Fruit fly (Drosophila melanogaster) whole organism, embryonic: Measurements from ENCODE around the gene Gcna.

ENCODE experiments used
- B-H1 ChIP-seq: fragments of 200-800 bp; sonication (Bioruptor generic); IDR thresholded peaks from 3 replicates; pipeline ENCODE4 v1.3.6; 2022; ENCODE audit warnings: missing biosample characterization, missing genetic modification characterization
- Bgb ChIP-seq: fragments of 200-800 bp; sonication (Bioruptor generic); IDR thresholded peaks from 2 replicates; pipeline ENCODE4 v1.3.6; 2022; ENCODE audit warnings: missing biosample characterization, missing genetic modification characterization; ENCODE audit not compliant: partially characterized antibody
- CG10147 ChIP-seq: fragments of 200-800 bp; sonication (Bioruptor generic); optimal IDR thresholded peaks from 2 replicates; lab custom pipeline; 2019; ENCODE audit warnings: missing biosample characterization, mild to moderate bottlenecking, missing genetic modification characterization, moderate library complexity
- CG1024 ChIP-seq: fragments of 200-800 bp; sonication (Bioruptor generic); IDR thresholded peaks from 2 replicates; pipeline ENCODE4 v1.3.6; 2022; ENCODE audit warnings: missing biosample characterization, missing genetic modification characterization
- CG13123 ChIP-seq: fragments of 200-800 bp; sonication (Bioruptor generic); optimal IDR thresholded peaks from 2 replicates; lab custom pipeline; 2016; ENCODE audit warnings: missing biosample characterization, missing genetic modification characterization
- CG13296 ChIP-seq: fragments of 200-800 bp; sonication (Bioruptor generic); optimal IDR thresholded peaks from 3 replicates; lab custom pipeline; 2018; ENCODE audit warnings: missing biosample characterization, mild to moderate bottlenecking, missing genetic modification characterization
- CG1529 ChIP-seq: fragments of 200-800 bp; sonication (Bioruptor generic); optimal IDR thresholded peaks from 3 replicates; lab custom pipeline; 2018; ENCODE audit warnings: missing biosample characterization, missing genetic modification characterization
- CG16813 ChIP-seq: fragments of 200-800 bp; sonication (Bioruptor generic); IDR thresholded peaks from 3 replicates; pipeline ENCODE4 v1.3.6; 2022; ENCODE audit warnings: missing biosample characterization, missing genetic modification characterization; ENCODE audit not compliant: partially characterized antibody
- CG1792 ChIP-seq: fragments of 200-800 bp; sonication (Bioruptor generic); optimal IDR thresholded peaks from 2 replicates; lab custom pipeline; 2016; ENCODE audit warnings: missing biosample characterization, missing genetic modification characterization
- CG31365 ChIP-seq: fragments of 200-800 bp; sonication (Bioruptor generic); optimal IDR thresholded peaks from 2 replicates; lab custom pipeline; 2018; ENCODE audit warnings: missing biosample characterization, mild to moderate bottlenecking, missing genetic modification characterization
- CG33213 ChIP-seq: fragments of 200-800 bp; sonication (Bioruptor generic); optimal IDR thresholded peaks from 3 replicates; lab custom pipeline; 2016; ENCODE audit warnings: missing biosample characterization, missing genetic modification characterization
- CG3838 ChIP-seq: fragments of 200-800 bp; sonication (Bioruptor generic); optimal IDR thresholded peaks from 3 replicates; lab custom pipeline; 2016; ENCODE audit warnings: missing biosample characterization, missing genetic modification characterization
- CG4282 ChIP-seq: fragments of 200-800 bp; sonication (Bioruptor generic); optimal IDR thresholded peaks from 2 replicates; lab custom pipeline; 2016; ENCODE audit warnings: missing biosample characterization, missing genetic modification characterization
- CG4404 ChIP-seq: fragments of 200-800 bp; sonication (Bioruptor generic); IDR thresholded peaks from 2 replicates; pipeline ENCODE4 v1.3.6; 2022; ENCODE audit warnings: missing biosample characterization, missing genetic modification characterization
- CG4730 ChIP-seq: fragments of 200-800 bp; sonication (Bioruptor generic); IDR thresholded peaks from 2 replicates; pipeline ENCODE4 v1.3.6; 2022; ENCODE audit warnings: missing biosample characterization, missing genetic modification characterization
- CG5953 ChIP-seq: fragments of 200-800 bp; sonication (Bioruptor generic); IDR thresholded peaks from 2 replicates; pipeline ENCODE4 v1.3.6; 2022; ENCODE audit warnings: missing biosample characterization, missing genetic modification characterization
- CG6813 ChIP-seq: fragments of 200-800 bp; sonication (Bioruptor generic); optimal IDR thresholded peaks from 2 replicates; lab custom pipeline; 2017; ENCODE audit warnings: missing biosample characterization, missing genetic modification characterization, mild to moderate bottlenecking, moderate library complexity, missing genetic modification reagents
- CG7987 ChIP-seq: fragments of 200-800 bp; sonication (Bioruptor generic); optimal IDR thresholded peaks from 2 replicates; lab custom pipeline; 2018; ENCODE audit warnings: missing biosample characterization, mild to moderate bottlenecking, missing genetic modification characterization, moderate library complexity
- CoRest ChIP-seq: fragments of 200-800 bp; sonication (Bioruptor generic); optimal IDR thresholded peaks from 3 replicates; lab custom pipeline; 2018; ENCODE audit warnings: missing biosample characterization, mild to moderate bottlenecking, missing genetic modification characterization, moderate library complexity
- Doc2 ChIP-seq: fragments of 200-800 bp; sonication (Bioruptor generic); IDR thresholded peaks from 2 replicates; pipeline ENCODE4 v1.3.6; 2022; ENCODE audit warnings: missing biosample characterization, missing genetic modification characterization
- Dp ChIP-seq: fragments of 200-800 bp; sonication (Bioruptor generic); optimal IDR thresholded peaks from 2 replicates; lab custom pipeline; 2018; ENCODE audit warnings: missing biosample characterization, mild to moderate bottlenecking, missing genetic modification characterization, moderate library complexity
- Fer1 ChIP-seq: fragments of 200-800 bp; sonication (Bioruptor generic); optimal IDR thresholded peaks from 2 replicates; lab custom pipeline; 2017; ENCODE audit warnings: missing biosample characterization, mild to moderate bottlenecking, missing genetic modification characterization
- Fer3 ChIP-seq: fragments of 200-800 bp; sonication (Bioruptor generic); optimal IDR thresholded peaks from 2 replicates; lab custom pipeline; 2018; ENCODE audit warnings: missing biosample characterization, mild to moderate bottlenecking, missing genetic modification characterization, moderate library complexity
- Gug ChIP-seq: fragments of 200-800 bp; sonication (Bioruptor generic); IDR thresholded peaks from 4 replicates; pipeline ENCODE4 v1.3.6; 2022; ENCODE audit warnings: missing biosample characterization, missing genetic modification characterization
- HLHmδ ChIP-seq: fragments of 200-800 bp; sonication (Bioruptor generic); optimal IDR thresholded peaks from 2 replicates; lab custom pipeline; 2018; ENCODE audit warnings: missing biosample characterization, mild to moderate bottlenecking, missing genetic modification characterization, moderate library complexity
- Hey ChIP-seq: fragments of 200-800 bp; sonication (Bioruptor generic); optimal IDR thresholded peaks from 3 replicates; lab custom pipeline; 2018; ENCODE audit warnings: missing biosample characterization, mild to moderate bottlenecking, missing genetic modification characterization
- Jarid2 ChIP-seq: fragments of 200-800 bp; sonication (Bioruptor generic); optimal IDR thresholded peaks from 3 replicates; lab custom pipeline; 2017; ENCODE audit warnings: mild to moderate bottlenecking, missing biosample characterization, missing genetic modification reagents, missing genetic modification characterization
- Max ChIP-seq: fragments of 200-800 bp; sonication (Bioruptor generic); optimal IDR thresholded peaks from 2 replicates; lab custom pipeline; 2016; ENCODE audit warnings: missing biosample characterization, mild to moderate bottlenecking, missing genetic modification characterization
- Ravus ChIP-seq: fragments of 200-800 bp; sonication (Bioruptor generic); IDR thresholded peaks from 2 replicates; pipeline ENCODE4 v1.3.6; 2022; ENCODE audit warnings: missing biosample characterization, missing genetic modification characterization
- Sox102F ChIP-seq: fragments of 200-800 bp; sonication (Bioruptor generic); optimal IDR thresholded peaks from 2 replicates; lab custom pipeline; 2018; ENCODE audit warnings: missing biosample characterization, mild to moderate bottlenecking, missing genetic modification characterization, moderate library complexity
- Spps ChIP-seq: fragments of 200-800 bp; sonication (Bioruptor generic); optimal IDR thresholded peaks from 2 replicates; lab custom pipeline; 2018; ENCODE audit warnings: missing biosample characterization, mild to moderate bottlenecking, missing genetic modification characterization
- amos ChIP-seq: fragments of 200-800 bp; sonication (Bioruptor generic); IDR thresholded peaks from 2 replicates; pipeline ENCODE4 v1.3.6; 2022; ENCODE audit warnings: missing biosample characterization, missing genetic modification characterization; ENCODE audit not compliant: partially characterized antibody
- aop ChIP-seq: fragments of 200-800 bp; sonication (Bioruptor generic); IDR thresholded peaks from 2 replicates; pipeline ENCODE4 v1.3.6; 2022; ENCODE audit warnings: missing biosample characterization, missing genetic modification characterization
- ara ChIP-seq: fragments of 200-800 bp; sonication (Bioruptor generic); IDR thresholded peaks from 2 replicates; pipeline ENCODE4 v1.3.6; 2022; ENCODE audit warnings: missing biosample characterization, missing genetic modification characterization
- bab2 ChIP-seq: fragments of 200-800 bp; sonication (Bioruptor generic); optimal IDR thresholded peaks from 2 replicates; lab custom pipeline; 2016; ENCODE audit warnings: missing biosample characterization, missing genetic modification characterization
- br ChIP-seq: fragments of >200 bp; optimal IDR thresholded peaks from 2 replicates; lab custom pipeline; 2017
- bsh ChIP-seq, 2 experiments: fragments of 200-800 bp; sonication (Bioruptor generic); optimal IDR thresholded peaks; 2 replicates each; lab custom pipeline; 2017 to 2018; ENCODE audit warnings: mild to moderate bottlenecking in 2 of 2, missing biosample characterization in 2 of 2, missing genetic modification characterization in 2 of 2, moderate library complexity in 1 of 2
- btn ChIP-seq: fragments of 200-800 bp; sonication (Bioruptor generic); optimal IDR thresholded peaks from 2 replicates; lab custom pipeline; 2016; ENCODE audit warnings: missing biosample characterization, missing genetic modification characterization
- gro ChIP-seq: fragments of 200-800 bp; sonication (Bioruptor generic); optimal IDR thresholded peaks from 2 replicates; lab custom pipeline; 2016; ENCODE audit warnings: missing biosample characterization, missing genetic modification characterization
- h ChIP-seq: fragments of >200 bp; optimal IDR thresholded peaks from 2 replicates; lab custom pipeline; 2017
- ind ChIP-seq: fragments of 200-800 bp; sonication (Bioruptor generic); optimal IDR thresholded peaks from 3 replicates; lab custom pipeline; 2016; ENCODE audit warnings: missing biosample characterization, missing genetic modification characterization
- kni ChIP-seq: fragments of 200-800 bp; sonication (Bioruptor generic); optimal IDR thresholded peaks from 3 replicates; lab custom pipeline; 2017; ENCODE audit warnings: mild to moderate bottlenecking, missing biosample characterization, missing genetic modification reagents, missing genetic modification characterization
- otp ChIP-seq: fragments of 200-800 bp; sonication (Bioruptor generic); IDR thresholded peaks from 3 replicates; pipeline ENCODE4, ENCODE4 v1.3.6; 2022; ENCODE audit warnings: missing biosample characterization, missing genetic modification characterization
- phol ChIP-seq: fragments of 200-800 bp; sonication (Bioruptor generic); optimal IDR thresholded peaks from 3 replicates; lab custom pipeline; 2018; ENCODE audit warnings: missing biosample characterization, mild to moderate bottlenecking, missing genetic modification characterization, moderate library complexity
- psq ChIP-seq: fragments of 200-800 bp; sonication (Bioruptor generic); optimal IDR thresholded peaks from 2 replicates; lab custom pipeline; 2017; ENCODE audit warnings: missing biosample characterization, missing genetic modification characterization
- pum ChIP-seq: fragments of 200-800 bp; sonication (Bioruptor generic); optimal IDR thresholded peaks from 2 replicates; lab custom pipeline; 2016; ENCODE audit warnings: missing biosample characterization, missing genetic modification characterization
- pzg ChIP-seq: fragments of 200-800 bp; sonication (Bioruptor generic); optimal IDR thresholded peaks from 3 replicates; lab custom pipeline; 2018; ENCODE audit warnings: missing biosample characterization, mild to moderate bottlenecking, missing genetic modification characterization, moderate library complexity
- slbo ChIP-seq: fragments of 200-800 bp; sonication (Bioruptor generic); IDR thresholded peaks from 2 replicates; pipeline ENCODE4 v1.3.6; 2022; ENCODE audit warnings: missing biosample characterization, missing genetic modification characterization
- slou ChIP-seq: fragments of 200-800 bp; sonication (Bioruptor generic); optimal IDR thresholded peaks from 3 replicates; lab custom pipeline; 2016; ENCODE audit warnings: missing biosample characterization, missing genetic modification characterization
- stc ChIP-seq: fragments of 200-800 bp; sonication (Bioruptor generic); IDR thresholded peaks from 2 replicates; pipeline ENCODE4 v1.3.6; 2022; ENCODE audit warnings: missing biosample characterization, missing genetic modification characterization
- usp ChIP-seq: fragments of >200 bp; optimal IDR thresholded peaks from 2 replicates; lab custom pipeline; 2017; ENCODE audit warnings: missing biosample characterization, missing genetic modification characterization
- wek ChIP-seq: fragments of 200-800 bp; sonication (Bioruptor generic); optimal IDR thresholded peaks from 3 replicates; lab custom pipeline; 2018; ENCODE audit warnings: missing biosample characterization, mild to moderate bottlenecking, missing genetic modification characterization, moderate library complexity
- zfh2 ChIP-seq: fragments of 200-800 bp; sonication (Bioruptor generic); optimal IDR thresholded peaks from 2 replicates; lab custom pipeline; 2016; ENCODE audit warnings: missing biosample characterization, missing genetic modification characterization

Gcna gene

dm6 chrX:1889926-1890325 is 24.3 kb upstream of the Gcna start, which contains the start of the genes trr and mRpL16 (continued):
- TF ChIP-seq Jarid2 (GFP tag; lab: Kevin White, UChicago): no peak
- TF ChIP-seq CG3838 (GFP tag; lab: Kevin White, UChicago): no peak
- TF ChIP-seq CG33213: peak; percentile 12
- TF ChIP-seq Sox102F (GFP tag; lab: Kevin White, UChicago): no peak
- no peak for TF ChIP-seq CG13123 (GFP tag; lab: Kevin White, UChicago)
- TF ChIP-seq aop (GFP tag; lab: Robert Waterston, UW): no peak
- TF ChIP-seq ara: no peak
- peak; percentile 80 for TF ChIP-seq CG16813 (GFP tag; lab: Robert Waterston, UW)
- no peak for TF ChIP-seq CG13296 (GFP tag; lab: Kevin White, UChicago)
- TF ChIP-seq Spps (tag; lab: Kevin White, UChicago): peak; percentile 19
- peak; percentile 41 for TF ChIP-seq CG1792 (GFP tag; lab: Kevin White, UChicago)
- peak; percentile 38 for TF ChIP-seq bab2 (GFP tag; lab: Kevin White, UChicago)
- TF ChIP-seq psq: no peak
- TF ChIP-seq CG10147 (GFP tag; lab: Kevin White, UChicago): no peak
- TF ChIP-seq CG6813 (GFP tag; lab: Kevin White, UChicago): no peak
- TF ChIP-seq stc (GFP tag; lab: Robert Waterston, UW): no peak
- peak; percentile 65 for TF ChIP-seq zfh2
- TF ChIP-seq B-H1: no peak
- TF ChIP-seq slou (GFP tag; lab: Kevin White, UChicago): no peak
- TF ChIP-seq Gug (GFP tag; lab: Robert Waterston, UW): peak; percentile 30; the same call in 1 of the 4 replicates
- no peak for TF ChIP-seq btn
- TF ChIP-seq otp (GFP tag; lab: Robert Waterston, UW): no peak
- TF ChIP-seq br: no peak
- peak; percentile 83 for TF ChIP-seq phol
- peak; percentile 40 for TF ChIP-seq Dp
- peak in 1 of 2 experiments; percentile 33 for TF ChIP-seq bsh (GFP tag; optimal IDR thresholded peaks at IDR 0.05; lab: Kevin White, UChicago)
- TF ChIP-seq Doc2 (GFP tag; lab: Robert Waterston, UW): no peak
- peak; percentile 31; the same call in 1 of the 2 replicates for TF ChIP-seq CG4404 (GFP tag; lab: Robert Waterston, UW)
- TF ChIP-seq slbo (GFP tag; lab: Robert Waterston, UW): peak; percentile 64
- TF ChIP-seq CG4282 (GFP tag; lab: Kevin White, UChicago): no peak
- TF ChIP-seq wek (GFP tag; lab: Kevin White, UChicago): no peak
- TF ChIP-seq CG5953: no peak
- peak; percentile 33 for TF ChIP-seq pum (GFP tag; lab: Kevin White, UChicago)
- no peak for TF ChIP-seq CG7987 (GFP tag; lab: Kevin White, UChicago)
- TF ChIP-seq CG4730: no peak
- peak; percentile 88 for TF ChIP-seq pzg (GFP tag; lab: Kevin White, UChicago)
- TF ChIP-seq CG1529 (GFP tag; lab: Kevin White, UChicago): no peak
- TF ChIP-seq gro (GFP tag; lab: Kevin White, UChicago): no peak
- no peak for TF ChIP-seq ind (GFP tag; lab: Kevin White, UChicago)
- no peak for TF ChIP-seq h (lab: Kevin White, UChicago)
- no peak for TF ChIP-seq HLHmδ (GFP tag; lab: Kevin White, UChicago)
- TF ChIP-seq Max (GFP tag; lab: Kevin White, UChicago): no peak
- peak; percentile 70 for TF ChIP-seq amos (GFP tag; lab: Robert Waterston, UW)
- no peak for TF ChIP-seq kni (GFP tag; lab: Kevin White, UChicago)
- no peak for TF ChIP-seq Fer3 (tag; lab: Kevin White, UChicago)
- TF ChIP-seq Hey (tag; lab: Kevin White, UChicago): no peak
- peak; percentile 53 for TF ChIP-seq Fer1
- TF ChIP-seq CG31365: no peak
- TF ChIP-seq CG1024 (GFP tag; lab: Robert Waterston, UW): no peak
- TF ChIP-seq Ravus (GFP tag; lab: Robert Waterston, UW): no peak
- peak; percentile 42 for TF ChIP-seq CoRest (tag; lab: Kevin White, UChicago)
- TF ChIP-seq usp (GFP tag; lab: Kevin White, UChicago): no peak
- TF ChIP-seq Bgb: peak; percentile 66
